Worm (Caenorhabditis elegans) whole organism, late embryonic: Measurements from ENCODE around the gene wrk-1.

Experiments
- ceh-9 ChIP-seq: sonication (generic microtip); optimal IDR thresholded peaks from 2 replicates; lab custom pipeline; 2016; ENCODE audit warnings: mild to moderate bottlenecking, missing genetic modification characterization, inconsistent platforms, missing compliant biosample characterization
- elt-2 ChIP-seq: sonication (generic microtip); optimal IDR thresholded peaks from 2 replicates; lab custom pipeline; 2016; ENCODE audit warnings: missing genetic modification reagents, missing genetic modification characterization, missing compliant biosample characterization
- ets-4 ChIP-seq: sonication (generic microtip); optimal IDR thresholded peaks from 2 replicates; lab custom pipeline; 2016; ENCODE audit warnings: missing genetic modification characterization, missing compliant biosample characterization
- hlh-6 ChIP-seq: sonication (generic microtip); optimal IDR thresholded peaks from 2 replicates; lab custom pipeline; 2016; ENCODE audit warnings: missing genotype, missing genetic modification characterization, missing compliant biosample characterization
- nfya-1 ChIP-seq: sonication (generic microtip); optimal IDR thresholded peaks from 2 replicates; lab custom pipeline; 2017; ENCODE audit warnings: missing genetic modification characterization, mild to moderate bottlenecking, missing compliant biosample characterization, antibody characterized with exemption, moderate library complexity
- pag-3 ChIP-seq: sonication (generic microtip); optimal IDR thresholded peaks from 2 replicates; lab custom pipeline; 2016; ENCODE audit warnings: missing compliant biosample characterization, missing genetic modification characterization, borderline replicate concordance
- pha-4 ChIP-seq: fragments of 150-350 bp; optimal IDR thresholded peaks from 2 replicates; lab custom pipeline; 2018; ENCODE audit warnings: missing biosample characterization, missing genetic modification reagents, missing genetic modification characterization
- pqm-1 ChIP-seq: sonication (generic microtip); optimal IDR thresholded peaks from 2 replicates; lab custom pipeline; 2016; ENCODE audit warnings: missing genetic modification characterization, missing compliant biosample characterization
- rnt-1 ChIP-seq: sonication (generic microtip); optimal IDR thresholded peaks from 2 replicates; lab custom pipeline; 2016; ENCODE audit warnings: missing genetic modification characterization, missing compliant biosample characterization
- syd-9 ChIP-seq: sonication (generic microtip); optimal IDR thresholded peaks from 2 replicates; lab custom pipeline; 2016; ENCODE audit warnings: mild to moderate bottlenecking, missing genetic modification characterization, moderate library complexity, missing compliant biosample characterization
- unc-86 ChIP-seq: sonication (generic microtip); optimal IDR thresholded peaks from 2 replicates; lab custom pipeline; 2016; ENCODE audit warnings: missing genetic modification characterization, missing compliant biosample characterization

ce11 chrX:8350984-8351383 lies 41.4 kb downstream of the wrk-1 start, which contains the start of gene npr-28:
- TF ChIP-seq syd-9 (tag; lab: Kevin White, UChicago) = no peak
- no peak for TF ChIP-seq pag-3 (tag; lab: Kevin White, UChicago)
- TF ChIP-seq elt-2 (tag; lab: Kevin White, UChicago) = no peak
- TF ChIP-seq unc-86 (tag; lab: Kevin White, UChicago) = no peak
- no peak for TF ChIP-seq nfya-1
- no peak for TF ChIP-seq pha-4
- no peak for TF ChIP-seq hlh-6 (tag; lab: Kevin White, UChicago)
- TF ChIP-seq rnt-1 (tag; lab: Kevin White, UChicago) = no peak
- no peak for TF ChIP-seq ceh-9 (tag; lab: Kevin White, UChicago)
- TF ChIP-seq pqm-1 (tag; lab: Kevin White, UChicago) = no peak
- TF ChIP-seq ets-4 = no peak
